Fruit fly (Drosophila melanogaster) ovary, adult (tissue): ENCODE results near the gene CG3739.
A peak's percentile ranks its signal among the peaks of the same experiment; 100 is the strongest.

Source experiments
- CG17801 ChIP-seq: fragments of 200-800 bp; optimal IDR thresholded peaks from 2 replicates; lab custom pipeline; 2019; ENCODE audit warnings: missing biosample characterization, mild to moderate bottlenecking, missing genetic modification characterization, moderate library complexity; ENCODE audit not compliant: partially characterized antibody

Gene CG3739

DNA sequence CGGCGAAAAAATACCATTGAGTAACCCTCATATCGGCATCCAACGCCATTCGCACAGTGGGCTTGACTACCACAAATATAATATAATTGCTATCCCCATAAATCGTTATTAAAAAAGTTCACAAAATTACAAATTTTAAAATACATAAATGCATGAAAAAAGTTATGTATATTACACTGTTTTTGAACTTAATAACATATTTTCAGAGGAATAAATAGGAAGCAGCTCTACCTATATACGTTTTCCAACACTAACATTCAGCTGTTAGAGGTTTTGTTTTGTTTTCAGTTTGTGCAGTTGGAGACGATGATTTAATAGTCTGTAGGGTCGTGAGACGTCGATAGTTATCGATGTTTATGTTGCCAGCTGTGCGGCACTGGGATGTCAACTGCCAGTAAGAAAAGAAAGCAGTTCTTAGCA lies 9.9 kb downstream of the CG3739 start, which contains the start of the genes Ino80 and Aptx:
Ino80 (minus strand) TSS at position 58 of the 420 bp plus-strand sequence.
Aptx (plus strand) TSS at position 360 of the 420 bp plus-strand sequence.
- peak; percentile 93 for TF ChIP-seq CG17801

DNA sequence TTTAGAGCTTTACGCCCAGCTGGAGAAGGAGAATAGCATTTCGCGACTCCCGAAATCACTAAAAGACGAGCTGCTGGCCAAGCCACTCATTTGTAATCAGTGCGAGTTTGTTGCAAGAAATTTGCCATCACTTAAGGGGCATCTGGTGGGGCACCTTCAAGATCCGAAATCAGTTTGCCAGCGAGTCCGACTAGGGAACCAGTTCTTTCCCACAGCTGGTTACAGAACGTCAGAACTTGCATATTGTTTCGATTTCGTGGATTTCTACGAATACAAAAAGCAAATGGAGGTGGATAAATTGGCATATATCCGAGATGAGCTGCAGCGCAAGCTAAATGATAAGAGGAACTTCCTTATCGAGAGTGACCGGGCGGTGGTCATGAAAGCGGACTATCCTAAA lies 11.1 kb downstream of the CG3739 start:
- TF ChIP-seq CG17801 = no peak

DNA sequence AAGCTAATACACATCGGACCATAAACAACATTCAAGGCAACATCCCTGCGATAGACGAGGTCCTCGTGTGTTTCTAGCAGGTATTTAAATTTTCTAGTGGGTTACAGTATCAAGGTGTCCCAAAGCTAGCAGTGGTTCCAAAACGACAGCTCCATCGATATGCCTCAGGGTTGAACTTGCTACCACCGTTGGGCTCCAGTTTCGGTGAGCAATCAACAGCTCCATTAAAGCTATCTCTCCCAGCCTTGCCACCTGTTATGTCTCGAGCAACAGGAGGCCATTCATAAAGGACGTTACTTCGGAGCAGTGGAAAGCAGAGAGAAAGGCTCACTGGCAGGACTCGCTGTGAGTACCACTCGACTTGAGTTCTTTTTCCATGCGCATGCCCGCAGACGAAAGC lies 13.7 kb downstream of the CG3739 start:
- no peak for TF ChIP-seq CG17801

DNA sequence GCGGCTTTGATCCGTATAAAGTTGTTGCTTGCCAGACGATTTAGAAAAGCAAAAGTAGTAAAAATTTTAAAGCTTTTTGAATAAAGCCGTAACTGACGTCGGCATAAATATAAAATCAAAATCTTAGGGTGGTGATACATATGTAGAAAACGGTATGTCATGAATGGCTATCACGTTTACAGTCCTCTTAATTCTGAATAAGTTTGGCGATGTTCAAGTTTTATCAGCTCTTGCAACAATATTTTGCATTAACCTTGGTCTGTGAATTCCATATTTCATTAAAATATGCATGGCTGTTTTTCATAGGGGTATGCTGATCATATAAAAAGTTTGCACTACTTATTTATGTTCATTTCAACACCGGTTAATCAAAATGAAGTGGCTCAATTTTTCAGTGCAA lies 15.4 kb downstream of the CG3739 start, which contains the start of gene CG11626:
CG11626 (plus strand) TSS at position 301 of the 400 bp plus-strand sequence.
- TF ChIP-seq CG17801 = no peak

DNA sequence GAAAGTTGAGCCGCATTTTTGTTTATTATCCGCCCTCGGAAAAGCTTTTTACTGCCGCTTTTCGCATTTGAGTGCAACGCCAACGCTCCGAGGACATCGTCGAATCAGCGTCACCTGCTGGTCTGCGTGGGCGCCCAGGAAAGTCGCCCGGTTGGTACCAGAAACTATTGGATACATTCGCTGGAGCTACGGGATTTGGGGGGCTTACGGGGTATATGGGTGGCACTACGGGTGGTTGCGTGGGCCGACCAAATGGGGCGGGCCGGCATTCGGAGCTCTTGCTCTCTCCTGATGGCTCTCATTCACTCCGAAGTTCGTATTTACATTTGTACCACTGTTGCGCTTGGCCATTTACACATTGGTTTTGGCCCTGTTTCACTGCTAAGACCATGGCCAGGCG lies 18.2 kb downstream of the CG3739 start:
- TF ChIP-seq CG17801 = no peak

DNA sequence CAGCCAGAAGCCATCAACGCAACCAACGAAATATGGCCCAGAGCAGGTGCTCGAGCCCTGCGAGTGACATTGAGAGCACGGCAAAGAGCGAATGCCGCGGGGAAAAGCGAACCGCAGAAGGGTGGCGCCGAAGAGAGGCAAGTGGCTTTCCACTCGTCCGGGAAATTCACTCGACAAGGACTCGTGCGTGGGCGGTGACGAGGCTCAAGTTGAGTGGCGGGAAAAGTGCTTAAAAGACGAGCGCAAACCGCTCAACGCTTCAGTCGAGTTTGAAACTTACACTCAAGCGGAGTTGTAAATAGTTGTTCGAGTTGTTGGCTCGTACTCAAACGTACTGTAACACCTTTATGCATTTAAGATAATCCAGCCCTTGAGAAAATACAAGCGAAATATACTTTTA lies 19.3 kb downstream of the CG3739 start, which contains the start of gene CG31221:
CG31221 (plus strand) TSS at position 256 of the 400 bp plus-strand sequence.
- TF ChIP-seq CG17801 = no peak

DNA sequence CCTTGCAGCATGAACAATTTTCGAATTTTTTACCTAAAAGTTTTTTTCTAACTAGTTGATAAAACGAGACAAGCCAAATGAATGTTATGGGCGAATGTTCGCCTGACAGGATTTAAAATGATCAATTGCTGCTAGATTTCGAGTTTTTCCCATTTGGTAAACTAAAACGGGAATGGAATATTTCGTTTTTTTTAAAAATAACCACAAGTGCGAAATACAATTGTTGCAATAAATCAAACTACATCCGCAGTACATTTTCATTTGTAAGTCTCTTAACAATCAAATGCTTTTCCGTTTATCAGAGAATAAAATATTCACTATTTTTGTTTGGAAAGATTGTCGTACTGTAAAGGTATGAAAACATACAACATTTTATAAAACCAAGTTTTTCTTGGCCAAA lies 31.9 kb downstream of the CG3739 start, which contains the start of gene CG3517:
CG3517 (minus strand) TSS at position 101 of the 400 bp plus-strand sequence.
- TF ChIP-seq CG17801 = no peak
